Comparison of ENCODE assay signal across 6 fruit fly cellular contexts in genomic region chrX:17149652-17150266, dm6.
TF ChIP-seq lines count a peak whose summit lies in the region.

No protein-coding gene starts in this region.

- no peak for TF ChIP-seq CTCF in whole organism, embryonic (GFP tag; optimal IDR thresholded peaks at IDR 0.05; lab: Kevin White, UChicago)

TF ChIP-seq in Kc167, 6 proteins besides CTCF, POLR2A, EP300 and RAD21:
- no peak for TF ChIP-seq Myc (optimal IDR thresholded peaks at IDR 0.05; lab: Kevin White, UChicago)
- peak; percentile 3 for TF ChIP-seq ttk (optimal IDR thresholded peaks at IDR 0.05; lab: Kevin White, UChicago)

TF ChIP-seq in whole organism, adult, 20 proteins besides CTCF, POLR2A, EP300 and RAD21:
- TF ChIP-seq CG12768 (GFP tag; optimal IDR thresholded peaks at IDR 0.05; lab: Kevin White, UChicago), result peak; percentile 54
- TF ChIP-seq CG7045 (GFP tag; optimal IDR thresholded peaks at IDR 0.05; lab: Kevin White, UChicago), result no peak
- TF ChIP-seq bab1 (GFP tag; optimal IDR thresholded peaks at IDR 0.05; lab: Kevin White, UChicago), result no peak
TF ChIP-seq in whole organism, adult: peak in this region for 1.

TF ChIP-seq in whole organism, embryonic, 481 proteins besides CTCF, POLR2A, EP300 and RAD21 (continues in another document):
- TF ChIP-seq CG30403 (GFP tag; optimal IDR thresholded peaks at IDR 0.05; lab: Kevin White, UChicago) (no peak), mld (GFP tag; IDR thresholded peaks at IDR 0.05; lab: Robert Waterston, UW; ENCODE audit: partially characterized antibody) (no peak), unpg (GFP tag; optimal IDR thresholded peaks at IDR 0.05; lab: Kevin White, UChicago) (no peak), nom (GFP tag; optimal IDR thresholded peaks at IDR 0.05; lab: Kevin White, UChicago) (peak; percentile 93), crol (GFP tag; IDR thresholded peaks at IDR 0.05; lab: Robert Waterston, UW) (peak; percentile 38; the same call in 1 of the 2 replicates), CG9215 (GFP tag; IDR thresholded peaks at IDR 0.05; lab: Robert Waterston, UW) (no peak), CG15601 (tag; optimal IDR thresholded peaks at IDR 0.05; lab: Kevin White, UChicago) (no peak), danr (GFP tag; IDR thresholded peaks at IDR 0.05; lab: Robert Waterston, UW) (no peak), CG2875 (GFP tag; optimal IDR thresholded peaks at IDR 0.05; lab: Kevin White, UChicago) (no peak), Hr39 (optimal IDR thresholded peaks at IDR 0.05; lab: Kevin White, UChicago) (peak; percentile 79), CG1024 (GFP tag; IDR thresholded peaks at IDR 0.05; lab: Robert Waterston, UW) (no peak), Med (GFP tag; lab: Kevin White, UChicago) (peak; percentile 74), HHEX (GFP tag; optimal IDR thresholded peaks at IDR 0.05; lab: Kevin White, UChicago) (no peak), sens (GFP tag; lab: Kevin White, UChicago) (peak; percentile 33), CG2129 (GFP tag; IDR thresholded peaks at IDR 0.05; lab: Robert Waterston, UW; ENCODE audit: partially characterized antibody) (no peak), tna (GFP tag; IDR thresholded peaks at IDR 0.05; lab: Robert Waterston, UW; ENCODE audit: partially characterized antibody) (no peak), ase (GFP tag; IDR thresholded peaks at IDR 0.05; lab: Robert Waterston, UW) (no peak), MBD-R2 (GFP tag; IDR thresholded peaks at IDR 0.05; lab: Robert Waterston, UW) (0 out of 2 replicates have a peak, but pooled peaks have one; percentile 23), CG16813 (GFP tag; IDR thresholded peaks at IDR 0.05; lab: Robert Waterston, UW; ENCODE audit: partially characterized antibody) (peak; percentile 34; the same call in 1 of the 3 replicates), slp2 (GFP tag; optimal IDR thresholded peaks at IDR 0.05; lab: Kevin White, UChicago) (no peak), cwo (GFP tag; optimal IDR thresholded peaks at IDR 0.05; lab: Kevin White, UChicago) (peak; percentile 25)

TF ChIP-seq in whole organism, prepupa, 60 proteins besides CTCF, POLR2A, EP300 and RAD21:
- peak; percentile 13; the same call in 1 of the 2 replicates for TF ChIP-seq CG15336 (GFP tag; IDR thresholded peaks at IDR 0.05; lab: Robert Waterston, UW)
- no peak for TF ChIP-seq CG8119 (GFP tag; IDR thresholded peaks at IDR 0.05; lab: Robert Waterston, UW)
- TF ChIP-seq CG6808 (GFP tag; optimal IDR thresholded peaks at IDR 0.05; lab: Kevin White, UChicago), result peak; percentile 64
- peak; percentile 31 for TF ChIP-seq CG16779 (tag; optimal IDR thresholded peaks at IDR 0.05; lab: Kevin White, UChicago)
- TF ChIP-seq CG6854 (GFP tag; optimal IDR thresholded peaks at IDR 0.05; lab: Kevin White, UChicago), result peak; percentile 57
- TF ChIP-seq fkh (GFP tag; optimal IDR thresholded peaks at IDR 0.05; lab: Kevin White, UChicago), result no peak
- no peak for TF ChIP-seq CG34406 (GFP tag; optimal IDR thresholded peaks at IDR 0.05; lab: Kevin White, UChicago)
- TF ChIP-seq CG3919 (GFP tag; optimal IDR thresholded peaks at IDR 0.05; lab: Kevin White, UChicago), result no peak
- TF ChIP-seq ss (GFP tag; optimal IDR thresholded peaks at IDR 0.05; lab: Kevin White, UChicago), result peak; percentile 71 to 79

TF ChIP-seq in whole organism, pupa, 21 proteins besides CTCF, POLR2A, EP300 and RAD21:
- TF ChIP-seq CG12605 (GFP tag; IDR thresholded peaks at IDR 0.05; lab: Robert Waterston, UW) (peak; percentile 25; the same call in 1 of the 2 replicates), Snoo (tag; optimal IDR thresholded peaks at IDR 0.05; lab: Kevin White, UChicago) (peak; percentile 4), Ets98B (GFP tag; IDR thresholded peaks at IDR 0.05; lab: Robert Waterston, UW) (no peak; the same call in 1 of the 2 replicates), gl (tag; optimal IDR thresholded peaks at IDR 0.05; lab: Kevin White, UChicago) (peak; percentile 46), Pif1B (GFP tag; optimal IDR thresholded peaks at IDR 0.05; lab: Kevin White, UChicago) (no peak), CG32121 (GFP tag; IDR thresholded peaks at IDR 0.05; lab: Robert Waterston, UW) (no peak), CG8301 (tag; optimal IDR thresholded peaks at IDR 0.05; lab: Kevin White, UChicago) (no peak), CG9948 (tag; optimal IDR thresholded peaks at IDR 0.05; lab: Kevin White, UChicago) (no peak), CG4496 (GFP tag; IDR thresholded peaks at IDR 0.05; lab: Robert Waterston, UW) (peak; percentile 22; the same call in 1 of the 3 replicates), CG13204 (GFP tag; optimal IDR thresholded peaks at IDR 0.05; lab: Kevin White, UChicago) (peak; percentile 48)

TF ChIP-seq in whole organism, wandering third instar larva, 38 proteins besides CTCF, POLR2A, EP300 and RAD21:
- no peak for TF ChIP-seq OdsH (GFP tag; optimal IDR thresholded peaks at IDR 0.05; lab: Kevin White, UChicago)
- TF ChIP-seq HLH106 (tag; optimal IDR thresholded peaks at IDR 0.05; lab: Kevin White, UChicago), result no peak
- no peak for TF ChIP-seq CG32264 (GFP tag; optimal IDR thresholded peaks at IDR 0.05; lab: Kevin White, UChicago)
- peak; percentile 98 for TF ChIP-seq Dfd (GFP tag; optimal IDR thresholded peaks at IDR 0.05; lab: Kevin White, UChicago)
